Worm (Caenorhabditis elegans) whole organism, late embryonic: Measurements from ENCODE around the gene mpz-1.

Source experiments
- C08G9.2 ChIP-seq: sonication (generic microtip); optimal IDR thresholded peaks from 2 replicates; lab custom pipeline; 2016; ENCODE audit warnings: mild to moderate bottlenecking, missing genetic modification characterization, moderate library complexity, missing compliant biosample characterization
- F13H6.1 ChIP-seq: sonication (generic microtip); optimal IDR thresholded peaks from 2 replicates; lab custom pipeline; 2016; ENCODE audit warnings: missing genetic modification characterization, missing compliant biosample characterization
- K02D7.2 ChIP-seq: sonication (generic microtip); optimal IDR thresholded peaks from 2 replicates; lab custom pipeline; 2017; ENCODE audit warnings: mild to moderate bottlenecking, missing genetic modification characterization, missing compliant biosample characterization
- T23F11.4 ChIP-seq: fragments of 200-800 bp; sonication (Bioruptor generic); optimal IDR thresholded peaks from 2 replicates; lab custom pipeline; 2018; ENCODE audit warnings: mild to moderate bottlenecking, missing genetic modification characterization, missing compliant biosample characterization
- Y22D7AL.16 ChIP-seq: sonication (generic microtip); optimal IDR thresholded peaks from 2 replicates; lab custom pipeline; 2016; ENCODE audit warnings: missing genetic modification characterization, missing compliant biosample characterization
- ceh-22 ChIP-seq: sonication (generic microtip); optimal IDR thresholded peaks from 2 replicates; lab custom pipeline; 2017; ENCODE audit warnings: missing biosample characterization, missing genetic modification characterization
- ceh-24 ChIP-seq: sonication (generic microtip); optimal IDR thresholded peaks from 2 replicates; lab custom pipeline; 2016; ENCODE audit warnings: mild to moderate bottlenecking, missing genetic modification characterization, missing compliant biosample characterization
- ceh-34 ChIP-seq: sonication (generic microtip); optimal IDR thresholded peaks from 2 replicates; lab custom pipeline; 2016; ENCODE audit warnings: mild to moderate bottlenecking, missing genetic modification characterization, missing compliant biosample characterization
- ceh-45 ChIP-seq: fragments of 200-800 bp; sonication (Bioruptor generic); IDR thresholded peaks from 2 replicates; pipeline ENCODE4 v1.3.6; 2022; ENCODE audit warnings: missing genetic modification reagents, missing genetic modification characterization, missing compliant biosample characterization
- ceh-6 ChIP-seq: fragments of 200-800 bp; sonication (Bioruptor generic); optimal IDR thresholded peaks from 2 replicates; lab custom pipeline; 2018; ENCODE audit warnings: mild to moderate bottlenecking, missing genetic modification characterization, missing compliant biosample characterization
- ceh-9 ChIP-seq: sonication (generic microtip); optimal IDR thresholded peaks from 2 replicates; lab custom pipeline; 2016; ENCODE audit warnings: mild to moderate bottlenecking, missing genetic modification characterization, inconsistent platforms, missing compliant biosample characterization
- dve-1 ChIP-seq: sonication (generic microtip); optimal IDR thresholded peaks from 2 replicates; lab custom pipeline; 2017; ENCODE audit warnings: antibody characterized with exemption, mild to moderate bottlenecking, missing genetic modification characterization, missing compliant biosample characterization
- elt-2 ChIP-seq: sonication (generic microtip); optimal IDR thresholded peaks from 2 replicates; lab custom pipeline; 2016; ENCODE audit warnings: missing genetic modification reagents, missing genetic modification characterization, missing compliant biosample characterization
- ets-4 ChIP-seq: sonication (generic microtip); optimal IDR thresholded peaks from 2 replicates; lab custom pipeline; 2016; ENCODE audit warnings: missing genetic modification characterization, missing compliant biosample characterization
- fax-1 ChIP-seq: sonication (generic microtip); optimal IDR thresholded peaks from 2 replicates; lab custom pipeline; 2016; ENCODE audit warnings: missing genotype, missing genetic modification characterization, missing compliant biosample characterization
- fkh-6 ChIP-seq: sonication (generic microtip); optimal IDR thresholded peaks from 2 replicates; lab custom pipeline; 2016; ENCODE audit warnings: missing genetic modification characterization, missing compliant biosample characterization
- gmeb-2 ChIP-seq: sonication (generic microtip); optimal IDR thresholded peaks from 2 replicates; lab custom pipeline; 2016; ENCODE audit warnings: missing genetic modification characterization, inconsistent platforms, missing compliant biosample characterization
- hlh-15 ChIP-seq: sonication (generic microtip); optimal IDR thresholded peaks from 2 replicates; lab custom pipeline; 2016; ENCODE audit warnings: missing genetic modification characterization, missing compliant biosample characterization
- hlh-30 ChIP-seq: sonication (generic microtip); optimal IDR thresholded peaks from 2 replicates; lab custom pipeline; 2017; ENCODE audit warnings: antibody characterized with exemption, missing genetic modification characterization, missing compliant biosample characterization; ENCODE audit not compliant: insufficient read depth
- hlh-6 ChIP-seq: sonication (generic microtip); optimal IDR thresholded peaks from 2 replicates; lab custom pipeline; 2016; ENCODE audit warnings: missing genotype, missing genetic modification characterization, missing compliant biosample characterization
- lim-6 ChIP-seq: sonication (generic microtip); optimal IDR thresholded peaks from 2 replicates; lab custom pipeline; 2016; ENCODE audit warnings: missing genetic modification characterization, missing compliant biosample characterization
- nhr-11 ChIP-seq: fragments of 150-350 bp; optimal IDR thresholded peaks from 2 replicates; lab custom pipeline; 2014; ENCODE audit warnings: missing biosample characterization, missing genetic modification characterization
- nhr-232 ChIP-seq: sonication (generic microtip); optimal IDR thresholded peaks from 2 replicates; lab custom pipeline; 2016; ENCODE audit warnings: missing genetic modification characterization, missing compliant biosample characterization
- pha-4 ChIP-seq: fragments of 150-350 bp; optimal IDR thresholded peaks from 2 replicates; lab custom pipeline; 2018; ENCODE audit warnings: missing biosample characterization, missing genetic modification reagents, missing genetic modification characterization
- ref-2 ChIP-seq: sonication (generic microtip); optimal IDR thresholded peaks from 2 replicates; lab custom pipeline; 2016; ENCODE audit warnings: missing genetic modification characterization, missing compliant biosample characterization
- rnt-1 ChIP-seq: sonication (generic microtip); optimal IDR thresholded peaks from 2 replicates; lab custom pipeline; 2016; ENCODE audit warnings: missing genetic modification characterization, missing compliant biosample characterization
- sox-4 ChIP-seq: sonication (generic microtip); optimal IDR thresholded peaks from 2 replicates; lab custom pipeline; 2017; ENCODE audit warnings: mild to moderate bottlenecking, missing genetic modification characterization, inconsistent platforms, missing compliant biosample characterization
- ttx-3 ChIP-seq: sonication (generic microtip); optimal IDR thresholded peaks from 2 replicates; lab custom pipeline; 2016; ENCODE audit warnings: missing genetic modification reagents, missing genetic modification characterization, missing compliant biosample characterization
- unc-42 ChIP-seq: sonication (generic microtip); optimal IDR thresholded peaks from 2 replicates; lab custom pipeline; 2016; ENCODE audit warnings: missing genotype, missing genetic modification characterization, missing compliant biosample characterization
- zip-5 ChIP-seq: sonication (generic microtip); optimal IDR thresholded peaks from 2 replicates; lab custom pipeline; 2016; ENCODE audit warnings: missing genetic modification characterization, missing compliant biosample characterization

Gene mpz-1

DNA sequence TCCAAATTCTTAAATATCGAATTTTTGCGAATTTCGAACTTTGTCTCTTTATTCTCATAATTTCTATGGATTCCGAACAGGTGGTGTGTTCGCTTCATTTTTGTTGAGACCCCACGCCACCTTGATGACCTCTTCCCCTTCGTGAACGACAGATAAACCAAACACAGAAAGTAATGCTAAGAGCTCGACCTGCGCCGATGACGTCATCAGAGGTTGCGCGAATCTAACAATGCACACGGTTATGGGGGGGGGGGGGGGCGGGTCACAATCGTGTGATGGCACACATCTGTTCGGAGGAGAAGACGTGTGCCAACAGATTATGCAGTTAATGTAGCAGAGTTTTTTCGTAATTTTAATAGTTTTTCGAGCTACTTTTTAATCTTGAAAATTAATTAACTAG is 6.3 kb upstream of the mpz-1 start:
- no peak for TF ChIP-seq nhr-232 (tag; lab: Kevin White, UChicago)
- no peak for TF ChIP-seq fax-1 (tag; lab: Kevin White, UChicago)
- TF ChIP-seq F13H6.1 (tag; lab: Kevin White, UChicago) = no peak
- TF ChIP-seq ceh-24 (tag; lab: Kevin White, UChicago) = no peak
- no peak for TF ChIP-seq Y22D7AL.16 (tag; lab: Kevin White, UChicago)
- no peak for TF ChIP-seq ttx-3 (tag; lab: Kevin White, UChicago)
- no peak for TF ChIP-seq lim-6 (tag; lab: Kevin White, UChicago)
- no peak for TF ChIP-seq rnt-1 (tag; lab: Kevin White, UChicago)
- no peak for TF ChIP-seq T23F11.4 (GFP tag; lab: Kevin White, UChicago)
- no peak for TF ChIP-seq dve-1
- no peak for TF ChIP-seq hlh-6 (tag; lab: Kevin White, UChicago)
- TF ChIP-seq, all 69 proteins: peak for 0

DNA sequence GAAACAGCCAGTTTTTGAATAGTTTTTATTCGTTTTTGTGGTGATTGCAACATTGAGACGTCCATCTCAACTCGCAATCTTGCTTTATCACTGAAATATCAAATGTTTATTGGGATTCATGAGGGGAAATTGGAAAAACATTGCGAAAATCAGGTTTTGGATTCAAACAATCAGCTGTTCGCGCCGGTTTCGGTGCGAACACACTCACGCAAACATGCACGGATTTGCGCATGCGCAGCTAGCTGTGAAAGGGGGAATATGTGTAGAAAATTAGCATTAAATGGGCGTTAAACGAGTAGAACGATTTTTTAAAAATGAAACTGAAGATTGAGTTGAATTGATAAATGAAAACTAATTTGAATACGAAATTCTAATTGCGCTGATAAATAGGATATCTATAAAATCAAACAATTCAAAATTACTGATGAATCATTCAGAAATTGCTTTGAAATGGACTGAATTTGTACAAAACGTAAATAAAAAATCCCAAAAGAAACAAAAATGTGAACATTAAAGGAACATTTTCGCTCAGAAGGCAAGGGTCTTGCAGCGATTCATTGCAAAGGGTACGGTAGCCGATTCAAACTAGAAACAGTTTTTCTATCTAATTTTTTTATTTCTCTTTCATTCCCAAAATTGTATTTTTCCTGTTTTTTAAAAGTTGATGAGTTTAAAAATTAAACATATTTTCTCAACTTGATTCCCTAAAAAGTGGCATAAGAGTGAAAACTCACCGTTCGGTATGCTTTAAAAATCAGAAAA is 5.5 kb upstream of the mpz-1 start, which contains the start of gene ect-2:
Gene ect-2 (minus strand): TSS at position 762 of the 762 bp plus-strand sequence.
- no peak for TF ChIP-seq Y22D7AL.16 (tag; lab: Kevin White, UChicago)
- peak; percentile 17 for TF ChIP-seq ref-2 (tag; lab: Kevin White, UChicago)
- TF ChIP-seq C08G9.2 = no peak
- TF ChIP-seq, all 69 proteins: peak for 1

DNA sequence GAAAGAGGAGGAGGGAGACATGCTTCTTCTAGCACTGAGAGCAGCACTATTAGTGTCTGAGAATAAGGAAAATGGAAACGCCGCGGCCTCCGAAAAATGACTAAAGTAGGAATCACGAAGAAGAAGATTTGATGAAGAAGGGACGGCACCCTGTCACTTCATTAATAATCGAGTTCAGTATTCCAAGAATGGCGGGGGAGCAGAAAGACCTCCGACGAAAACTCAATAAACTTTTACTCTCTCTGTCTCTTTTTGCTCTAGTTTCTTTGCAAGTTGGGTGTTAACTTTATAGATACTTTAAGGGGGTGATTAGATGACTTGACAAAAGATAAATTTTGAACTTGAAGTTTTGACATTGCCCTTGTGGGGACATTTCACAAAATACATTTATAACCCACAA is 8.6 kb downstream of the mpz-1 start:
- TF ChIP-seq gmeb-2 (tag; lab: Kevin White, UChicago) (no peak), hlh-30 (no peak), unc-42 (tag; lab: Kevin White, UChicago) (peak; percentile 67)
- TF ChIP-seq, all 69 proteins: peak for 1

DNA sequence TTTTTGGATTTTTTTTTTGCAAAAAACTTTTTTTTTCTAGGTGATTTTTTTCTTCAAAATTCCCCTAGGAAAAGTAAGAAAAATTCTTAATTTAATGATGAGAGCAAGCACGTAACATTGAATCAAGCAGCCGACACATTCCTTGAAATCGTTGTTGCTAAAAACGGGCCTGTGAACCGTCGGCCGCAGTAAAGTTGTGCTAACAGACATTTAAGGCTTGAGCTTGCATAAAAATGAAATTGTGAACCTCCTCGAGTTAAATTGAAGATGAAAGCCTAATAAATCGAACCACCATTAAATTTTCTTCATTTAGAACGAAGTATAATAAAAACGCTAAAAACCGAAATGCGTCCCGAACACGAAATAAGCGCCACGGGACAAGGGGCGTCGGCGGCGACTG is 9.9 kb downstream of the mpz-1 start:
- TF ChIP-seq pha-4 (tag; lab: Kevin White, UChicago) (no peak), Y22D7AL.16 (tag; lab: Kevin White, UChicago) (no peak), ceh-22 (tag; lab: Kevin White, UChicago) (no peak), hlh-6 (tag; lab: Kevin White, UChicago) (no peak), hlh-15 (tag; lab: Kevin White, UChicago) (no peak), rnt-1 (tag; lab: Kevin White, UChicago) (no peak), dve-1 (no peak), fkh-6 (no peak), sox-4 (tag; lab: Kevin White, UChicago) (no peak), ets-4 (tag; lab: Kevin White, UChicago) (no peak), elt-2 (tag; lab: Kevin White, UChicago) (no peak), zip-5 (tag; lab: Kevin White, UChicago) (no peak), ceh-9 (tag; lab: Kevin White, UChicago) (no peak), ceh-6 (GFP tag; lab: Kevin White, UChicago) (no peak), ceh-45 (GFP tag; lab: Robert Waterston, UW) (no peak)
- TF ChIP-seq, all 69 proteins: peak for 0

DNA sequence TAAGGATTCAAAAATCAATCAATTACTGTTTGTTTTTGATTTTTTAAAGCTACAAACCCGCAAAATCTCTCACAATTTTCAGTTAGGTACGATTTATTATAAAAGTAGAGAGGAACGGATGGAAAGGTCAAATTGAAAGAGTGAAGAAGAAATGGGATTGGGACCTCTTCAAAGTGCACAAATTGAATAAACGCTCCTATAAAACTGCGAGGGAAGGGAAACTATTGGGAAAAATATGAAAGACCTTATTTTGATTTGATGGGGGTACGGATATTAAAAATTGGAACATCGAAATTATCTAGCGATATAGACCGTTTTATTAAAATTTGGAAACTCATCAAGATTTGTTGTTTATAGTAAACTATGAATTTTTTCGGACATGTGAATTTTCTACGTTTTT is 11.2 kb downstream of the mpz-1 start:
- TF ChIP-seq K02D7.2 (tag; lab: Kevin White, UChicago) (no peak), unc-42 (tag; lab: Kevin White, UChicago) (peak; percentile 55), ref-2 (tag; lab: Kevin White, UChicago) (no peak)

DNA sequence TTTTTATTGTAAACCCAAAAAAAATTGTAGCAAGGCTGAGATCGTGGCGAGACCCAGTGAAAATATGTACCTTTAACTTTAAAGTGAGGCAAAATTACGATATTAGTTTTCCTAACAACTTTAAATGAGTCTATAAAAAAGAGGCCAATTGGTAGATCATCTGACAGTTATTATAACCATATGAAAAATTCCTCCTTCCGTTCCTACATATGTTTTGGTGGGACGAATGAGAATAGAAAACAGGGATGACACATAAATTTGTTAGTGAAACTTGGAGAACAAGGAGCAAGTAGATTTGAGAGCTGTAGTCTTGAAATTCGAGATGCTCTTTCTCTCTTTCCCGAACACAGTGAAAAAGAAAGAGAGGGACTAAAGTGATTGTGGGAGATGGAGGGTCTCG is 12.7 kb downstream of the mpz-1 start:
- TF ChIP-seq ceh-34 (tag; lab: Kevin White, UChicago) (peak; percentile 57), nhr-11 (tag; lab: Kevin White, UChicago) (no peak)
- TF ChIP-seq, all 69 proteins: peak for 1
